Fruit fly (Drosophila melanogaster) whole organism, adult: Measurements from ENCODE around the gene CG15892.

Source experiments
- CG11617 ChIP-seq: fragments of 200-800 bp; sonication (Bioruptor generic); optimal IDR thresholded peaks from 2 replicates; lab custom pipeline; 2017; ENCODE audit warnings: mild to moderate bottlenecking, missing biosample characterization, missing genetic modification reagents, missing genetic modification characterization
- CG12768 ChIP-seq: fragments of 200-800 bp; sonication (Bioruptor generic); optimal IDR thresholded peaks from 2 replicates; lab custom pipeline; 2017; ENCODE audit warnings: missing biosample characterization, missing genetic modification characterization, mild to moderate bottlenecking, moderate library complexity, missing genetic modification reagents
- CG14711 ChIP-seq: fragments of 200-800 bp; sonication (Bioruptor generic); optimal IDR thresholded peaks from 2 replicates; lab custom pipeline; 2018; ENCODE audit warnings: missing biosample characterization, mild to moderate bottlenecking, missing genetic modification characterization, moderate library complexity
- CG1620 ChIP-seq: fragments of 200-800 bp; sonication (Bioruptor generic); optimal IDR thresholded peaks from 2 replicates; lab custom pipeline; 2016; ENCODE audit warnings: missing biosample characterization, missing genetic modification characterization
- CG33017 ChIP-seq: fragments of 200-800 bp; sonication (Bioruptor generic); optimal IDR thresholded peaks from 2 replicates; lab custom pipeline; 2018; ENCODE audit warnings: missing biosample characterization, mild to moderate bottlenecking, missing genetic modification characterization, moderate library complexity
- CG5204 ChIP-seq: fragments of 200-800 bp; sonication (Bioruptor generic); optimal IDR thresholded peaks from 2 replicates; lab custom pipeline; 2016; ENCODE audit warnings: missing biosample characterization, missing genetic modification characterization
- CG7045 ChIP-seq: fragments of 200-800 bp; sonication (Bioruptor generic); optimal IDR thresholded peaks from 2 replicates; lab custom pipeline; 2017; ENCODE audit warnings: missing biosample characterization, mild to moderate bottlenecking, missing genetic modification characterization
- CG7101 ChIP-seq: fragments of 200-800 bp; sonication (Bioruptor generic); optimal IDR thresholded peaks from 2 replicates; lab custom pipeline; 2018; ENCODE audit warnings: missing biosample characterization, mild to moderate bottlenecking, missing genetic modification characterization, moderate library complexity
- Clk ChIP-seq: fragments of 200-800 bp; sonication (Bioruptor generic); optimal IDR thresholded peaks from 2 replicates; lab custom pipeline; 2017; ENCODE audit warnings: missing biosample characterization, missing genetic modification characterization
- Crg-1 ChIP-seq: fragments of 200-800 bp; sonication (Bioruptor generic); optimal IDR thresholded peaks from 2 replicates; lab custom pipeline; 2016; ENCODE audit warnings: missing biosample characterization, missing genetic modification characterization
- Hr96 ChIP-seq: fragments of 200-800 bp; sonication (Bioruptor generic); optimal IDR thresholded peaks from 2 replicates; lab custom pipeline; 2016; ENCODE audit warnings: missing biosample characterization, missing genetic modification characterization
- Mnt ChIP-seq: fragments of 200-800 bp; sonication (Bioruptor generic); optimal IDR thresholded peaks from 2 replicates; lab custom pipeline; 2016; ENCODE audit warnings: missing biosample characterization, mild to moderate bottlenecking, missing genetic modification characterization
- bab1 ChIP-seq: fragments of 200-800 bp; sonication (Bioruptor generic); optimal IDR thresholded peaks from 3 replicates; lab custom pipeline; 2019; ENCODE audit warnings: missing biosample characterization, mild to moderate bottlenecking, missing genetic modification characterization, moderate library complexity
- cic ChIP-seq: fragments of 200-800 bp; sonication (Bioruptor generic); optimal IDR thresholded peaks from 2 replicates; lab custom pipeline; 2017; ENCODE audit warnings: missing biosample characterization, mild to moderate bottlenecking, missing genetic modification characterization, moderate library complexity
- cnc ChIP-seq, 2 experiments: fragments of >200 bp; optimal IDR thresholded peaks; 2 replicates each; lab custom pipeline; 2017
- kay ChIP-seq: fragments of 200-800 bp; sonication (Bioruptor generic); peaks from one replicate; lab custom pipeline; 2016; ENCODE audit warnings: missing biosample characterization, missing genetic modification characterization, borderline replicate concordance
- ovo ChIP-seq: fragments of 200-800 bp; sonication (Bioruptor generic); optimal IDR thresholded peaks from 2 replicates; lab custom pipeline; 2016; ENCODE audit warnings: missing biosample characterization, missing genetic modification characterization
- pad ChIP-seq: fragments of 200-800 bp; sonication (Bioruptor generic); optimal IDR thresholded peaks from 3 replicates; lab custom pipeline; 2017; ENCODE audit warnings: missing biosample characterization, missing genetic modification characterization, mild to moderate bottlenecking, moderate library complexity, missing genetic modification reagents
- tj ChIP-seq: fragments of 200-800 bp; sonication (Bioruptor generic); optimal IDR thresholded peaks from 3 replicates; lab custom pipeline; 2017; ENCODE audit warnings: missing biosample characterization, mild to moderate bottlenecking, missing genetic modification characterization, moderate library complexity
- toe ChIP-seq: fragments of 200-800 bp; sonication (Bioruptor generic); optimal IDR thresholded peaks from 2 replicates; lab custom pipeline; 2016; ENCODE audit warnings: missing biosample characterization, missing genetic modification characterization

Gene CG15892

dm6 chrX:6316858-6317474, 22.8 kb upstream of the CG15892 start:
- no peak for TF ChIP-seq bab1
- peak; percentile 21 for TF ChIP-seq pad
- TF ChIP-seq toe (GFP tag; lab: Kevin White, UChicago) = peak; percentile 11
- TF ChIP-seq CG33017 = peak; percentile 52
- TF ChIP-seq CG12768 (GFP tag; lab: Kevin White, UChicago) = peak; percentile 50
- no peak for TF ChIP-seq ovo (GFP tag; lab: Kevin White, UChicago)
- no peak for TF ChIP-seq Crg-1 (GFP tag; lab: Kevin White, UChicago)
- peak; percentile 22 for TF ChIP-seq CG11617 (GFP tag; lab: Kevin White, UChicago)
- peak; percentile 4 for TF ChIP-seq tj (GFP tag; lab: Kevin White, UChicago)
- no peak for TF ChIP-seq kay (GFP tag; lab: Kevin White, UChicago)
- no peak for TF ChIP-seq cic (GFP tag; lab: Kevin White, UChicago)
- TF ChIP-seq CG7045 = peak; percentile 66
- TF ChIP-seq CG5204 (GFP tag; lab: Kevin White, UChicago) = peak; percentile 12
- TF ChIP-seq CG14711 (tag; lab: Kevin White, UChicago) = peak; percentile 25
- TF ChIP-seq CG7101 (tag; lab: Kevin White, UChicago) = peak; percentile 69
- TF ChIP-seq Clk = peak; percentile 17
- peak; percentile 36 for TF ChIP-seq Hr96 (GFP tag; lab: Kevin White, UChicago)

DNA sequence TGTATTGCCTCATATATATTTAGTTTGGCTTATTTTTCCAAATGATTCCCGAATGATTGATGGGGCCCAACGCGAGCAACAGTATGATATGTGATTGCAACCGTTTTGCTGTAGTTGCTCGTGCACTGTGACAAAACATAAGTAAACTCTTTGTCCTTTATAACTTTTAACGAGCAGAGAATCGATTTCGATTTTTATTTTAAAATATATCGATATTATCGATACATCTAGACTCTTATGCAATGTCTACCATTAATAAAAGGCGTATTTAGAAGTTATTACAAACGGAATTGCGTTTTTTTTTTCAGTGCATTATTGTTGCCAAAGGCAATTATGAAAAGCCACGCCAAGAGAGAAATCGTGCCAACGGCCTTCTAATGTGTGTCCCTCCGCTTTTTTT, 21.4 kb upstream of the CG15892 start:
- TF ChIP-seq Crg-1 (GFP tag; lab: Kevin White, UChicago) (no peak), toe (GFP tag; lab: Kevin White, UChicago) (no peak), CG7101 (tag; lab: Kevin White, UChicago) (no peak), CG1620 (no peak)

dm6 chrX:6311516-6311915, 17.4 kb upstream of the CG15892 start:
- TF ChIP-seq CG14711 (tag; lab: Kevin White, UChicago) = no peak
- TF ChIP-seq Clk = no peak

- TF ChIP-seq CG11617 (GFP tag; lab: Kevin White, UChicago) (no peak), CG14711 (tag; lab: Kevin White, UChicago) (no peak), Crg-1 (GFP tag; lab: Kevin White, UChicago) (no peak), CG12768 (GFP tag; lab: Kevin White, UChicago) (no peak), pad (no peak), kay (GFP tag; lab: Kevin White, UChicago) (no peak), CG1620 (no peak), Hr96 (GFP tag; lab: Kevin White, UChicago) (no peak), Mnt (GFP tag; lab: Kevin White, UChicago) (no peak), bab1 (no peak), cnc (optimal IDR thresholded peaks at IDR 0.05; lab: Kevin White, UChicago) (no peak), CG33017 (no peak), CG7101 (tag; lab: Kevin White, UChicago) (no peak), CG5204 (GFP tag; lab: Kevin White, UChicago) (no peak), cic (GFP tag; lab: Kevin White, UChicago) (no peak), CG7045 (no peak)
These were observed 16.3 kb upstream of the CG15892 start for dm6 chrX:6310408-6310807.

dm6 chrX:6308852-6309251, 14.7 kb upstream of the CG15892 start, which contains the start of gene CG15894:
CG15894 (plus strand) TSS chrX:6309212.
- TF ChIP-seq CG12768 (GFP tag; lab: Kevin White, UChicago) = peak; percentile 21
- peak; percentile 21 for TF ChIP-seq kay (GFP tag; lab: Kevin White, UChicago)
- TF ChIP-seq tj (GFP tag; lab: Kevin White, UChicago) = no peak
- peak; percentile 29 for TF ChIP-seq CG7101 (tag; lab: Kevin White, UChicago)

- TF ChIP-seq pad (no peak), Crg-1 (GFP tag; lab: Kevin White, UChicago) (no peak), CG1620 (no peak), toe (GFP tag; lab: Kevin White, UChicago) (no peak), Clk (no peak), CG11617 (GFP tag; lab: Kevin White, UChicago) (no peak), cic (GFP tag; lab: Kevin White, UChicago) (no peak)
These were observed 11.2 kb upstream of the CG15892 start for dm6 chrX:6305317-6305716.

- TF ChIP-seq Mnt (GFP tag; lab: Kevin White, UChicago) (no peak), cic (GFP tag; lab: Kevin White, UChicago) (no peak), CG11617 (GFP tag; lab: Kevin White, UChicago) (no peak), bab1 (no peak), kay (GFP tag; lab: Kevin White, UChicago) (no peak), CG1620 (no peak), ovo (GFP tag; lab: Kevin White, UChicago) (no peak), Crg-1 (GFP tag; lab: Kevin White, UChicago) (no peak), Hr96 (GFP tag; lab: Kevin White, UChicago) (no peak), CG5204 (GFP tag; lab: Kevin White, UChicago) (no peak), CG7101 (tag; lab: Kevin White, UChicago) (no peak), tj (GFP tag; lab: Kevin White, UChicago) (no peak)
These were observed 10.1 kb upstream of the CG15892 start for dm6 chrX:6304203-6304602.
